Worm (Caenorhabditis elegans) whole organism, L1 larva: ENCODE results near the gene C52E2.5.
A peak's percentile ranks its signal among the peaks of the same experiment; 100 is the strongest.

Experiments used
- C04F5.9 ChIP-seq: sonication (generic microtip); optimal IDR thresholded peaks from 2 replicates; lab custom pipeline; 2016; ENCODE audit warnings: missing genetic modification characterization, missing compliant biosample characterization
- C16A3.4 ChIP-seq: fragments of 150-350 bp; optimal IDR thresholded peaks from 2 replicates; lab custom pipeline; 2014; ENCODE audit warnings: missing biosample characterization, missing genetic modification characterization
- C34B4.2 ChIP-seq: sonication (generic microtip); optimal IDR thresholded peaks from 2 replicates; lab custom pipeline; 2017; ENCODE audit warnings: mild to moderate bottlenecking, missing genetic modification characterization, missing compliant biosample characterization
- F16B12.6 ChIP-seq: fragments of 150-350 bp; optimal IDR thresholded peaks from 2 replicates; lab custom pipeline; 2014; ENCODE audit warnings: missing biosample characterization, missing genetic modification characterization
- Y116A8C.19 ChIP-seq: sonication (generic microtip); optimal IDR thresholded peaks from 2 replicates; lab custom pipeline; 2016; ENCODE audit warnings: missing compliant biosample characterization, missing genetic modification characterization, borderline replicate concordance
- alr-1 ChIP-seq: fragments of 200-800 bp; sonication (Bioruptor generic); optimal IDR thresholded peaks from 2 replicates; lab custom pipeline; 2018; ENCODE audit warnings: borderline replicate concordance, mild to moderate bottlenecking, missing genetic modification characterization, missing compliant biosample characterization
- blmp-1 ChIP-seq: fragments of 150-350 bp; optimal IDR thresholded peaks from 2 replicates; lab custom pipeline; 2014; ENCODE audit warnings: missing biosample characterization, missing genetic modification characterization
- ceh-82 ChIP-seq, 3 experiments: fragments of 150-350 bp in 1 of 3; sonication (generic microtip) in 2 of 3; optimal IDR thresholded peaks; 2 replicates each; lab custom pipeline; 2014 to 2017; ENCODE audit warnings: missing biosample characterization in 3 of 3, missing genetic modification characterization in 3 of 3
- ces-1 ChIP-seq: fragments of 150-350 bp; optimal IDR thresholded peaks from 2 replicates; lab custom pipeline; 2014; ENCODE audit warnings: missing biosample characterization, missing genetic modification reagents, missing genetic modification characterization
- dpl-1 ChIP-seq, 3 experiments: fragments of 150-350 bp in 2 of 3; sonication (generic microtip) in 1 of 3; optimal IDR thresholded peaks; 2 replicates each; lab custom pipeline; 2014 to 2017; ENCODE audit warnings: missing biosample characterization in 3 of 3, missing genetic modification characterization in 3 of 3, missing genetic modification reagents in 3 of 3
- dsc-1 ChIP-seq: sonication (generic microtip); optimal IDR thresholded peaks from 2 replicates; lab custom pipeline; 2016; ENCODE audit warnings: mild to moderate bottlenecking, missing genetic modification characterization, missing compliant biosample characterization
- efl-1 ChIP-seq, 4 experiments: fragments of 150-350 bp; optimal IDR thresholded peaks in 3 of 4; peaks in 1 of 4; 1 replicate in 1 of 4; 2 replicates in 3 of 4; lab custom pipeline; 2014; ENCODE audit warnings: missing biosample characterization in 2 of 4, missing genetic modification characterization in 2 of 4, missing genetic modification reagents in 2 of 4
- egl-13 ChIP-seq: sonication (generic microtip); optimal IDR thresholded peaks from 2 replicates; lab custom pipeline; 2016; ENCODE audit warnings: missing genotype, missing genetic modification reagents, missing genetic modification characterization, missing compliant biosample characterization
- elt-3 ChIP-seq, 6 experiments: fragments of 150-350 bp in 1 of 6; sonication (generic microtip); optimal IDR thresholded peaks; 2 replicates each; lab custom pipeline; 2017 to 2018; ENCODE audit warnings: missing biosample characterization in 6 of 6, missing genetic modification characterization in 6 of 6, inconsistent platforms in 1 of 6
- fkh-4 ChIP-seq: sonication (generic microtip); optimal IDR thresholded peaks from 2 replicates; lab custom pipeline; 2016; ENCODE audit warnings: missing compliant biosample characterization, missing genetic modification characterization, borderline replicate concordance
- fkh-8 ChIP-seq: sonication (generic microtip); optimal IDR thresholded peaks from 2 replicates; lab custom pipeline; 2016; ENCODE audit warnings: mild to moderate bottlenecking, missing genetic modification characterization, missing compliant biosample characterization
- grh-1 ChIP-seq: fragments of 200-800 bp; sonication (Bioruptor generic); IDR thresholded peaks from 2 replicates; pipeline ENCODE4 v1.3.6; 2022; ENCODE audit warnings: missing genetic modification reagents, missing genetic modification characterization, missing compliant biosample characterization
- hlh-4 ChIP-seq: sonication (generic microtip); optimal IDR thresholded peaks from 2 replicates; lab custom pipeline; 2016; ENCODE audit warnings: mild to moderate bottlenecking, missing genetic modification characterization, missing compliant biosample characterization
- hpl-2 ChIP-seq: fragments of 150-350 bp; optimal IDR thresholded peaks from 2 replicates; lab custom pipeline; 2014; ENCODE audit warnings: missing biosample characterization, missing genetic modification reagents, missing genetic modification characterization
- isw-1 ChIP-seq: fragments of 200-800 bp; sonication (Bioruptor generic); IDR thresholded peaks from 2 replicates; pipeline ENCODE4 v1.3.6; 2022; ENCODE audit warnings: missing genetic modification characterization, missing compliant biosample characterization
- lin-13 ChIP-seq: fragments of 150-350 bp; optimal IDR thresholded peaks from 2 replicates; lab custom pipeline; 2014; ENCODE audit warnings: missing biosample characterization, missing genetic modification reagents, missing genetic modification characterization
- lin-14 ChIP-seq: fragments of 200-800 bp; sonication (Bioruptor generic); optimal IDR thresholded peaks from 2 replicates; lab custom pipeline; 2018; ENCODE audit warnings: mild to moderate bottlenecking, missing genetic modification characterization, moderate library complexity, missing compliant biosample characterization
- lin-15B ChIP-seq: fragments of 150-350 bp; sonication (generic microtip); optimal IDR thresholded peaks from 3 replicates; lab custom pipeline; 2014; ENCODE audit warnings: missing biosample characterization, missing genetic modification characterization
- lin-35 ChIP-seq, 2 experiments: fragments of 150-350 bp; optimal IDR thresholded peaks; 2 replicates each; lab custom pipeline; 2014; ENCODE audit warnings: missing biosample characterization in 2 of 2, missing genetic modification characterization in 2 of 2, missing genetic modification reagents in 2 of 2
- lin-39 ChIP-seq: fragments of 150-350 bp; optimal IDR thresholded peaks from 2 replicates; lab custom pipeline; 2014; ENCODE audit warnings: missing biosample characterization, missing genetic modification reagents, missing genetic modification characterization
- lsy-2 ChIP-seq, 2 experiments: fragments of 150-350 bp; optimal IDR thresholded peaks; 2 replicates each; lab custom pipeline; 2014; ENCODE audit warnings: missing biosample characterization in 2 of 2, missing genetic modification characterization in 2 of 2
- mef-2 ChIP-seq: fragments of 150-350 bp; optimal IDR thresholded peaks from 2 replicates; lab custom pipeline; 2014; ENCODE audit warnings: missing biosample characterization, missing genetic modification characterization
- nhr-11 ChIP-seq: fragments of 150-350 bp; optimal IDR thresholded peaks from 2 replicates; lab custom pipeline; 2014; ENCODE audit warnings: missing biosample characterization, missing genetic modification characterization
- nhr-12 ChIP-seq: sonication (generic microtip); optimal IDR thresholded peaks from 2 replicates; lab custom pipeline; 2017; ENCODE audit warnings: missing biosample characterization, missing genetic modification characterization
- nhr-20 ChIP-seq: sonication (generic microtip); optimal IDR thresholded peaks from 2 replicates; lab custom pipeline; 2016; ENCODE audit warnings: mild to moderate bottlenecking, missing genetic modification characterization, missing compliant biosample characterization
- nhr-237 ChIP-seq: fragments of 150-350 bp; optimal IDR thresholded peaks from 2 replicates; lab custom pipeline; 2014; ENCODE audit warnings: missing biosample characterization, missing genetic modification characterization
- nhr-28 ChIP-seq: fragments of 150-350 bp; optimal IDR thresholded peaks from 2 replicates; lab custom pipeline; 2014; ENCODE audit warnings: missing biosample characterization, missing genetic modification characterization
- nhr-47 ChIP-seq: sonication (generic microtip); optimal IDR thresholded peaks from 2 replicates; lab custom pipeline; 2016; ENCODE audit warnings: mild to moderate bottlenecking, missing genetic modification characterization, moderate library complexity, missing compliant biosample characterization
- nhr-71 ChIP-seq: sonication (generic microtip); optimal IDR thresholded peaks from 2 replicates; lab custom pipeline; 2016; ENCODE audit warnings: mild to moderate bottlenecking, missing genetic modification characterization, moderate library complexity, missing compliant biosample characterization
- nhr-76 ChIP-seq: sonication (generic microtip); optimal IDR thresholded peaks from 2 replicates; lab custom pipeline; 2017; ENCODE audit warnings: missing biosample characterization, missing genetic modification characterization
- nhr-84 ChIP-seq: sonication (generic microtip); optimal IDR thresholded peaks from 2 replicates; lab custom pipeline; 2017; ENCODE audit warnings: missing biosample characterization, missing genetic modification characterization
- nhr-85 ChIP-seq: sonication (generic microtip); peaks from one replicate; lab custom pipeline; 2016; ENCODE audit warnings: missing genetic modification characterization, inconsistent platforms, missing compliant biosample characterization
- nhr-90 ChIP-seq: sonication (generic microtip); optimal IDR thresholded peaks from 2 replicates; lab custom pipeline; 2016; ENCODE audit warnings: mild to moderate bottlenecking, missing genetic modification characterization, missing compliant biosample characterization; ENCODE audit not compliant: poor library complexity
- pag-3 ChIP-seq: sonication (generic microtip); optimal IDR thresholded peaks from 2 replicates; lab custom pipeline; 2017; ENCODE audit warnings: missing genetic modification characterization, mild to moderate bottlenecking, missing compliant biosample characterization, antibody characterized with exemption, borderline replicate concordance; ENCODE audit not compliant: insufficient read depth
- snpc-4 ChIP-seq: fragments of 150-350 bp; optimal IDR thresholded peaks from 2 replicates; lab custom pipeline; 2014; ENCODE audit warnings: missing biosample characterization, missing genetic modification characterization
- sptf-1 ChIP-seq: fragments of 150-350 bp; optimal IDR thresholded peaks from 2 replicates; lab custom pipeline; 2014; ENCODE audit warnings: missing biosample characterization, missing genetic modification characterization
- sup-37 ChIP-seq: fragments of 200-800 bp; sonication (Bioruptor generic); optimal IDR thresholded peaks from 2 replicates; lab custom pipeline; 2018; ENCODE audit warnings: mild to moderate bottlenecking, missing genetic modification characterization, missing compliant biosample characterization
- tbx-2 ChIP-seq: sonication (generic microtip); optimal IDR thresholded peaks from 2 replicates; lab custom pipeline; 2016; ENCODE audit warnings: missing genetic modification characterization, missing compliant biosample characterization
- tlp-1 ChIP-seq: fragments of 150-350 bp; optimal IDR thresholded peaks from 2 replicates; lab custom pipeline; 2014; ENCODE audit warnings: missing biosample characterization, missing genetic modification characterization
- unc-130 ChIP-seq: fragments of 150-350 bp; optimal IDR thresholded peaks from 2 replicates; lab custom pipeline; 2017; ENCODE audit warnings: missing biosample characterization, missing genetic modification characterization, inconsistent platforms
- unc-30 ChIP-seq: sonication (generic microtip); optimal IDR thresholded peaks from 2 replicates; lab custom pipeline; 2017; ENCODE audit warnings: missing biosample characterization, missing genetic modification characterization
- unc-86 ChIP-seq: sonication (generic microtip); optimal IDR thresholded peaks from 2 replicates; lab custom pipeline; 2016; ENCODE audit warnings: missing genetic modification characterization, missing compliant biosample characterization
- unc-98 ChIP-seq: fragments of 200-800 bp; sonication (Bioruptor generic); IDR thresholded peaks from 2 replicates; pipeline ENCODE4 v1.3.6; 2022; ENCODE audit warnings: missing genetic modification characterization, missing compliant biosample characterization
- xbp-1 ChIP-seq: sonication (generic microtip); optimal IDR thresholded peaks from 2 replicates; lab custom pipeline; 2016; ENCODE audit warnings: missing genetic modification characterization, missing compliant biosample characterization

The C52E2.5 gene

DNA sequence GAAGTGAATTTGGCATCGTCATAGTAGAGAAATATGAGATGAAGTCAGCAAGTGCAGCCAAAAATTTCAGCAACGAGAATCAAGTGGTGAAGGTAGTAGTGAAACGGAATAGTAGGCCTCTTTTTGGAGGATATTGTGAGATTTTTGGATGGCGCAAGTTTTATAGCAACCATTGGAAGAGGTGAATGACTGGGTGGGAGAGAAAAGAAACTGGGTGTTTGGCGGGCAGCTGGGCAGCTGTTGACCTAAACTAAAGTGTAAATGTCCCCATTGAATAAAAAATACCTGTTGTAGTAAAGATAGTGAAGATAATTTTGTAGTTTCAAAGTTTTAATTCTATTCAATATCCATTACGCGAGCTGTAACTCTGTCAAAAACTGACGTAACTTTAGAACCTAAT, 26.7 kb downstream of the C52E2.5 start:
- no peak for TF ChIP-seq pag-3
- no peak for TF ChIP-seq efl-1 (optimal IDR thresholded peaks at IDR 0.05; lab: Kevin White, UChicago)
- TF ChIP-seq efl-1 (GFP tag; optimal IDR thresholded peaks at IDR 0.05 in 1 of 2; lab: Kevin White, UChicago), result peak in 1 of 2 experiments; percentile 86
- TF ChIP-seq C04F5.9 (tag; lab: Kevin White, UChicago), result no peak
- no peak for TF ChIP-seq nhr-71 (tag; lab: Kevin White, UChicago)
- no peak for TF ChIP-seq Y116A8C.19 (tag; lab: Kevin White, UChicago)
- TF ChIP-seq lsy-2 (tag; optimal IDR thresholded peaks at IDR 0.05; lab: Kevin White, UChicago), result no peak
- TF ChIP-seq unc-86 (tag; lab: Kevin White, UChicago), result no peak
- no peak for TF ChIP-seq mef-2
- TF ChIP-seq, all 84 proteins: peak for 1

DNA sequence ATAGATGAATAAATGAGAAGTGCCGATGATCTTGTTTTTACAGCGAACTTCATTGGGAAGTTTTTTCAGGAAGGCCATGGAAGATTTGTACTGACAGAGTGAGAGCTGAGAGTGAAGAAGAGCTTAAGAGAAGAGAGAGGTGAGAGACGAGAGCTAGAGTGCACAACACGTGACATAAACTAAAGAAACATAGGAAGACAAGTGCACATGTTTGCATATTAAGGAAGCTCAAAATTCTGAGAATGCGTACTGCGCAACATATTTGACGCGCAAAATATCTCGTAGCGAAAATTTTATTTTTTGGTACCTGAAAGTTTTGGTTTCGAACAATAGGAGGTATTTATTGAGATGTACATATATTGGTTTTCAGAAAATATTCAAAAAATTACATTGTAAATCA, 34.5 kb downstream of the C52E2.5 start, which contains the start of gene C08F1.8:
TSS of gene C08F1.8 (minus strand) at position 101 of the 400 bp plus-strand sequence.
- TF ChIP-seq tlp-1 (tag; lab: Kevin White, UChicago) (no peak), hlh-4 (tag; lab: Kevin White, UChicago) (no peak), lin-13 (no peak), nhr-47 (no peak), nhr-20 (tag; lab: Kevin White, UChicago) (no peak), ces-1 (GFP tag; lab: Kevin White, UChicago) (no peak), dsc-1 (tag; lab: Kevin White, UChicago) (peak; percentile 4), nhr-12 (tag; lab: Kevin White, UChicago) (no peak), grh-1 (no peak), blmp-1 (tag; lab: Kevin White, UChicago) (no peak), F16B12.6 (peak; percentile 31), pag-3 (no peak), efl-1 (optimal IDR thresholded peaks at IDR 0.05; lab: Kevin White, UChicago) (peak; percentile 4 to 38), efl-1 (GFP tag; optimal IDR thresholded peaks at IDR 0.05 in 1 of 2; lab: Kevin White, UChicago) (peak in 1 of 2 experiments; percentile 29), dpl-1 (GFP tag; optimal IDR thresholded peaks at IDR 0.05; lab: Kevin White, UChicago) (peak in 1 of 3 experiments; percentile 37), hpl-2 (no peak), mef-2 (no peak), isw-1 (GFP tag; lab: Robert Waterston, UW) (no peak), unc-30 (tag; lab: Kevin White, UChicago) (no peak), nhr-28 (tag; lab: Kevin White, UChicago) (no peak), nhr-237 (tag; lab: Kevin White, UChicago) (no peak), snpc-4 (no peak), unc-86 (tag; lab: Kevin White, UChicago) (peak; percentile 52), xbp-1 (tag; lab: Kevin White, UChicago) (no peak), unc-98 (GFP tag; lab: Robert Waterston, UW) (no peak), unc-130 (tag; lab: Kevin White, UChicago) (no peak), nhr-90 (tag; lab: Kevin White, UChicago) (no peak), tbx-2 (no peak), fkh-8 (tag; lab: Kevin White, UChicago) (peak; percentile 24), sup-37 (no peak), nhr-85 (tag; lab: Kevin White, UChicago) (no peak), sptf-1 (no peak), lin-39 (tag; lab: Kevin White, UChicago) (no peak), nhr-76 (tag; lab: Kevin White, UChicago) (no peak), nhr-11 (tag; lab: Kevin White, UChicago) (no peak), C34B4.2 (tag; lab: Kevin White, UChicago) (no peak), elt-3 (tag; optimal IDR thresholded peaks at IDR 0.05; lab: Kevin White, UChicago) (no peak), lin-14 (peak; percentile 29), fkh-4 (tag; lab: Kevin White, UChicago) (no peak), alr-1 (tag; lab: Kevin White, UChicago) (no peak), ceh-82 (tag; optimal IDR thresholded peaks at IDR 0.05; lab: Kevin White, UChicago) (no peak), lin-35 (GFP tag; optimal IDR thresholded peaks at IDR 0.05; lab: Kevin White, UChicago) (peak in 1 of 2 experiments; percentile 8), C16A3.4 (tag; lab: Kevin White, UChicago) (no peak), nhr-84 (no peak), lin-15B (no peak), egl-13 (no peak), lsy-2 (tag; optimal IDR thresholded peaks at IDR 0.05; lab: Kevin White, UChicago) (no peak)
